Fruit fly (Drosophila melanogaster) whole organism, adult: ENCODE measurements around the gene TwdlE.

Experiments used
- CG11617 ChIP-seq: fragments of 200-800 bp; sonication (Bioruptor generic); optimal IDR thresholded peaks from 2 replicates; lab custom pipeline; 2017; ENCODE audit warnings: mild to moderate bottlenecking, missing biosample characterization, missing genetic modification reagents, missing genetic modification characterization
- CG12768 ChIP-seq: fragments of 200-800 bp; sonication (Bioruptor generic); optimal IDR thresholded peaks from 2 replicates; lab custom pipeline; 2017; ENCODE audit warnings: missing biosample characterization, missing genetic modification characterization, mild to moderate bottlenecking, moderate library complexity, missing genetic modification reagents
- CG14711 ChIP-seq: fragments of 200-800 bp; sonication (Bioruptor generic); optimal IDR thresholded peaks from 2 replicates; lab custom pipeline; 2018; ENCODE audit warnings: missing biosample characterization, mild to moderate bottlenecking, missing genetic modification characterization, moderate library complexity
- CG1620 ChIP-seq: fragments of 200-800 bp; sonication (Bioruptor generic); optimal IDR thresholded peaks from 2 replicates; lab custom pipeline; 2016; ENCODE audit warnings: missing biosample characterization, missing genetic modification characterization
- CG33017 ChIP-seq: fragments of 200-800 bp; sonication (Bioruptor generic); optimal IDR thresholded peaks from 2 replicates; lab custom pipeline; 2018; ENCODE audit warnings: missing biosample characterization, mild to moderate bottlenecking, missing genetic modification characterization, moderate library complexity
- CG5204 ChIP-seq: fragments of 200-800 bp; sonication (Bioruptor generic); optimal IDR thresholded peaks from 2 replicates; lab custom pipeline; 2016; ENCODE audit warnings: missing biosample characterization, missing genetic modification characterization
- CG7045 ChIP-seq: fragments of 200-800 bp; sonication (Bioruptor generic); optimal IDR thresholded peaks from 2 replicates; lab custom pipeline; 2017; ENCODE audit warnings: missing biosample characterization, mild to moderate bottlenecking, missing genetic modification characterization
- CG7101 ChIP-seq: fragments of 200-800 bp; sonication (Bioruptor generic); optimal IDR thresholded peaks from 2 replicates; lab custom pipeline; 2018; ENCODE audit warnings: missing biosample characterization, mild to moderate bottlenecking, missing genetic modification characterization, moderate library complexity
- Clk ChIP-seq: fragments of 200-800 bp; sonication (Bioruptor generic); optimal IDR thresholded peaks from 2 replicates; lab custom pipeline; 2017; ENCODE audit warnings: missing biosample characterization, missing genetic modification characterization
- Crg-1 ChIP-seq: fragments of 200-800 bp; sonication (Bioruptor generic); optimal IDR thresholded peaks from 2 replicates; lab custom pipeline; 2016; ENCODE audit warnings: missing biosample characterization, missing genetic modification characterization
- Hr96 ChIP-seq: fragments of 200-800 bp; sonication (Bioruptor generic); optimal IDR thresholded peaks from 2 replicates; lab custom pipeline; 2016; ENCODE audit warnings: missing biosample characterization, missing genetic modification characterization
- Mnt ChIP-seq: fragments of 200-800 bp; sonication (Bioruptor generic); optimal IDR thresholded peaks from 2 replicates; lab custom pipeline; 2016; ENCODE audit warnings: missing biosample characterization, mild to moderate bottlenecking, missing genetic modification characterization
- bab1 ChIP-seq: fragments of 200-800 bp; sonication (Bioruptor generic); optimal IDR thresholded peaks from 3 replicates; lab custom pipeline; 2019; ENCODE audit warnings: missing biosample characterization, mild to moderate bottlenecking, missing genetic modification characterization, moderate library complexity
- cic ChIP-seq: fragments of 200-800 bp; sonication (Bioruptor generic); optimal IDR thresholded peaks from 2 replicates; lab custom pipeline; 2017; ENCODE audit warnings: missing biosample characterization, mild to moderate bottlenecking, missing genetic modification characterization, moderate library complexity
- cnc ChIP-seq, 2 experiments: fragments of >200 bp; optimal IDR thresholded peaks; 2 replicates each; lab custom pipeline; 2017
- kay ChIP-seq: fragments of 200-800 bp; sonication (Bioruptor generic); peaks from one replicate; lab custom pipeline; 2016; ENCODE audit warnings: missing biosample characterization, missing genetic modification characterization, borderline replicate concordance
- ovo ChIP-seq: fragments of 200-800 bp; sonication (Bioruptor generic); optimal IDR thresholded peaks from 2 replicates; lab custom pipeline; 2016; ENCODE audit warnings: missing biosample characterization, missing genetic modification characterization
- pad ChIP-seq: fragments of 200-800 bp; sonication (Bioruptor generic); optimal IDR thresholded peaks from 3 replicates; lab custom pipeline; 2017; ENCODE audit warnings: missing biosample characterization, missing genetic modification characterization, mild to moderate bottlenecking, moderate library complexity, missing genetic modification reagents
- tj ChIP-seq: fragments of 200-800 bp; sonication (Bioruptor generic); optimal IDR thresholded peaks from 3 replicates; lab custom pipeline; 2017; ENCODE audit warnings: missing biosample characterization, mild to moderate bottlenecking, missing genetic modification characterization, moderate library complexity
- toe ChIP-seq: fragments of 200-800 bp; sonication (Bioruptor generic); optimal IDR thresholded peaks from 2 replicates; lab custom pipeline; 2016; ENCODE audit warnings: missing biosample characterization, missing genetic modification characterization

Gene TwdlE

dm6 chr2L:7878372-7878771 lies 17.7 kb upstream of the TwdlE start:
- TF ChIP-seq Mnt (GFP tag; lab: Kevin White, UChicago) (no peak), kay (GFP tag; lab: Kevin White, UChicago) (no peak), CG12768 (GFP tag; lab: Kevin White, UChicago) (no peak), toe (GFP tag; lab: Kevin White, UChicago) (no peak), CG1620 (GFP tag; lab: Kevin White, UChicago) (no peak), CG7101 (tag; lab: Kevin White, UChicago) (no peak), Hr96 (no peak), CG11617 (no peak), CG5204 (no peak), Crg-1 (GFP tag; lab: Kevin White, UChicago) (no peak), cnc (optimal IDR thresholded peaks at IDR 0.05; lab: Kevin White, UChicago) (no peak), tj (GFP tag; lab: Kevin White, UChicago) (no peak), CG33017 (tag; lab: Kevin White, UChicago) (no peak), bab1 (GFP tag; lab: Kevin White, UChicago) (no peak), CG14711 (tag; lab: Kevin White, UChicago) (no peak), Clk (no peak), cic (GFP tag; lab: Kevin White, UChicago) (no peak), pad (GFP tag; lab: Kevin White, UChicago) (no peak)

- TF ChIP-seq toe (GFP tag; lab: Kevin White, UChicago): no peak
These were observed 16.0 kb upstream of the TwdlE start for dm6 chr2L:7876520-7877232.

dm6 chr2L:7875676-7876075 lies 15.0 kb upstream of the TwdlE start:
- no peak for TF ChIP-seq Mnt (GFP tag; lab: Kevin White, UChicago)
- TF ChIP-seq CG11617: no peak
- no peak for TF ChIP-seq Crg-1 (GFP tag; lab: Kevin White, UChicago)
- TF ChIP-seq Clk: no peak
- no peak for TF ChIP-seq toe (GFP tag; lab: Kevin White, UChicago)
- no peak for TF ChIP-seq ovo (GFP tag; lab: Kevin White, UChicago)
- no peak for TF ChIP-seq CG14711 (tag; lab: Kevin White, UChicago)
- TF ChIP-seq CG7101 (tag; lab: Kevin White, UChicago): no peak
- no peak for TF ChIP-seq CG12768 (GFP tag; lab: Kevin White, UChicago)

- TF ChIP-seq bab1 (GFP tag; lab: Kevin White, UChicago) (no peak), CG12768 (GFP tag; lab: Kevin White, UChicago) (no peak), CG14711 (tag; lab: Kevin White, UChicago) (no peak), ovo (GFP tag; lab: Kevin White, UChicago) (no peak), CG7045 (GFP tag; lab: Kevin White, UChicago) (no peak), CG7101 (tag; lab: Kevin White, UChicago) (no peak), Clk (no peak), tj (GFP tag; lab: Kevin White, UChicago) (no peak), CG5204 (no peak), CG11617 (no peak)
These were observed 12.0 kb upstream of the TwdlE start for dm6 chr2L:7872680-7873079.

- TF ChIP-seq kay (GFP tag; lab: Kevin White, UChicago) (no peak), CG5204 (peak; percentile 5), ovo (GFP tag; lab: Kevin White, UChicago) (no peak), CG7045 (GFP tag; lab: Kevin White, UChicago) (no peak), CG14711 (tag; lab: Kevin White, UChicago) (no peak), toe (GFP tag; lab: Kevin White, UChicago) (no peak), Mnt (GFP tag; lab: Kevin White, UChicago) (no peak), CG11617 (no peak)
These were observed 11.3 kb upstream of the TwdlE start for dm6 chr2L:7871821-7872524.

dm6 chr2L:7871332-7871731 lies 10.7 kb upstream of the TwdlE start, which contains the start of gene Proc:
Proc (minus strand) TSS chr2L:7871432.
- no peak for TF ChIP-seq pad (GFP tag; lab: Kevin White, UChicago)
- TF ChIP-seq CG12768 (GFP tag; lab: Kevin White, UChicago): no peak
- no peak for TF ChIP-seq cic (GFP tag; lab: Kevin White, UChicago)
- TF ChIP-seq CG7101 (tag; lab: Kevin White, UChicago): no peak
- TF ChIP-seq CG1620 (GFP tag; lab: Kevin White, UChicago): no peak
- no peak for TF ChIP-seq Hr96
- no peak for TF ChIP-seq CG14711 (tag; lab: Kevin White, UChicago)
- TF ChIP-seq toe (GFP tag; lab: Kevin White, UChicago): no peak
- TF ChIP-seq Mnt (GFP tag; lab: Kevin White, UChicago): no peak
- TF ChIP-seq CG33017 (tag; lab: Kevin White, UChicago): no peak
- TF ChIP-seq ovo (GFP tag; lab: Kevin White, UChicago): no peak
- TF ChIP-seq CG7045 (GFP tag; lab: Kevin White, UChicago): no peak
- no peak for TF ChIP-seq CG11617
- TF ChIP-seq bab1 (GFP tag; lab: Kevin White, UChicago): no peak
- TF ChIP-seq tj (GFP tag; lab: Kevin White, UChicago): no peak
- no peak for TF ChIP-seq Clk
- no peak for TF ChIP-seq cnc (optimal IDR thresholded peaks at IDR 0.05; lab: Kevin White, UChicago)
- no peak for TF ChIP-seq Crg-1 (GFP tag; lab: Kevin White, UChicago)
